Worm (Caenorhabditis elegans) whole organism, L1 larva: Measurements from ENCODE around the gene D2085.7.

Source experiments
- C04F5.9 ChIP-seq: sonication (generic microtip); optimal IDR thresholded peaks from 2 replicates; lab custom pipeline; 2016; ENCODE audit warnings: missing genetic modification characterization, missing compliant biosample characterization
- C16A3.4 ChIP-seq: fragments of 150-350 bp; optimal IDR thresholded peaks from 2 replicates; lab custom pipeline; 2014; ENCODE audit warnings: missing biosample characterization, missing genetic modification characterization
- F16B12.6 ChIP-seq: fragments of 150-350 bp; optimal IDR thresholded peaks from 2 replicates; lab custom pipeline; 2014; ENCODE audit warnings: missing biosample characterization, missing genetic modification characterization
- aha-1 ChIP-seq: fragments of 150-350 bp; optimal IDR thresholded peaks from 2 replicates; lab custom pipeline; 2014; ENCODE audit warnings: missing biosample characterization, missing genetic modification characterization
- alr-1 ChIP-seq: fragments of 200-800 bp; sonication (Bioruptor generic); optimal IDR thresholded peaks from 2 replicates; lab custom pipeline; 2018; ENCODE audit warnings: borderline replicate concordance, mild to moderate bottlenecking, missing genetic modification characterization, missing compliant biosample characterization
- aly-2 ChIP-seq: fragments of 150-350 bp; optimal IDR thresholded peaks from 2 replicates; lab custom pipeline; 2014; ENCODE audit warnings: missing biosample characterization, missing genetic modification characterization
- ama-1 ChIP-seq: fragments of 150-350 bp; optimal IDR thresholded peaks from 2 replicates; lab custom pipeline; 2014
- ceh-8 ChIP-seq: fragments of 200-800 bp; sonication (Bioruptor generic); optimal IDR thresholded peaks from 2 replicates; lab custom pipeline; 2018; ENCODE audit warnings: mild to moderate bottlenecking, missing genetic modification characterization, moderate library complexity, missing compliant biosample characterization
- ceh-82 ChIP-seq, 3 experiments: fragments of 150-350 bp in 1 of 3; sonication (generic microtip) in 2 of 3; optimal IDR thresholded peaks; 2 replicates each; lab custom pipeline; 2014 to 2017; ENCODE audit warnings: missing biosample characterization in 3 of 3, missing genetic modification characterization in 3 of 3
- ces-1 ChIP-seq: fragments of 150-350 bp; optimal IDR thresholded peaks from 2 replicates; lab custom pipeline; 2014; ENCODE audit warnings: missing biosample characterization, missing genetic modification reagents, missing genetic modification characterization
- dpl-1 ChIP-seq, 3 experiments: fragments of 150-350 bp in 2 of 3; sonication (generic microtip) in 1 of 3; optimal IDR thresholded peaks; 2 replicates each; lab custom pipeline; 2014 to 2017; ENCODE audit warnings: missing biosample characterization in 3 of 3, missing genetic modification characterization in 3 of 3, missing genetic modification reagents in 3 of 3
- dsc-1 ChIP-seq: sonication (generic microtip); optimal IDR thresholded peaks from 2 replicates; lab custom pipeline; 2016; ENCODE audit warnings: mild to moderate bottlenecking, missing genetic modification characterization, missing compliant biosample characterization
- efl-3 ChIP-seq: fragments of 200-800 bp; sonication (Bioruptor generic); optimal IDR thresholded peaks from 2 replicates; lab custom pipeline; 2018; ENCODE audit warnings: mild to moderate bottlenecking, missing genetic modification characterization, missing compliant biosample characterization
- egl-13 ChIP-seq: sonication (generic microtip); optimal IDR thresholded peaks from 2 replicates; lab custom pipeline; 2016; ENCODE audit warnings: missing genotype, missing genetic modification reagents, missing genetic modification characterization, missing compliant biosample characterization
- elt-2 ChIP-seq: sonication (generic microtip); optimal IDR thresholded peaks from 2 replicates; lab custom pipeline; 2016; ENCODE audit warnings: missing genetic modification characterization, mild to moderate bottlenecking, inconsistent platforms, missing compliant biosample characterization, missing genetic modification reagents
- fkh-10 ChIP-seq: sonication (generic microtip); optimal IDR thresholded peaks from 2 replicates; lab custom pipeline; 2017; ENCODE audit warnings: missing biosample characterization, missing genetic modification reagents, missing genetic modification characterization
- fkh-4 ChIP-seq: sonication (generic microtip); optimal IDR thresholded peaks from 2 replicates; lab custom pipeline; 2016; ENCODE audit warnings: missing compliant biosample characterization, missing genetic modification characterization, borderline replicate concordance
- fkh-8 ChIP-seq: sonication (generic microtip); optimal IDR thresholded peaks from 2 replicates; lab custom pipeline; 2016; ENCODE audit warnings: mild to moderate bottlenecking, missing genetic modification characterization, missing compliant biosample characterization
- grh-1 ChIP-seq: fragments of 200-800 bp; sonication (Bioruptor generic); IDR thresholded peaks from 2 replicates; pipeline ENCODE4 v1.3.6; 2022; ENCODE audit warnings: missing genetic modification reagents, missing genetic modification characterization, missing compliant biosample characterization
- hlh-4 ChIP-seq: sonication (generic microtip); optimal IDR thresholded peaks from 2 replicates; lab custom pipeline; 2016; ENCODE audit warnings: mild to moderate bottlenecking, missing genetic modification characterization, missing compliant biosample characterization
- jun-1 ChIP-seq: fragments of 150-350 bp; optimal IDR thresholded peaks from 2 replicates; lab custom pipeline; 2014; ENCODE audit warnings: missing biosample characterization, missing genetic modification reagents, missing genetic modification characterization
- lin-14 ChIP-seq: fragments of 200-800 bp; sonication (Bioruptor generic); optimal IDR thresholded peaks from 2 replicates; lab custom pipeline; 2018; ENCODE audit warnings: mild to moderate bottlenecking, missing genetic modification characterization, moderate library complexity, missing compliant biosample characterization
- lin-15B ChIP-seq: fragments of 150-350 bp; sonication (generic microtip); optimal IDR thresholded peaks from 3 replicates; lab custom pipeline; 2014; ENCODE audit warnings: missing biosample characterization, missing genetic modification characterization
- lir-3 ChIP-seq: sonication (generic microtip); optimal IDR thresholded peaks from 2 replicates; lab custom pipeline; 2016; ENCODE audit warnings: mild to moderate bottlenecking, missing genetic modification characterization, moderate library complexity, missing compliant biosample characterization; ENCODE audit not compliant: poor library complexity
- lsy-2 ChIP-seq, 2 experiments: fragments of 150-350 bp; optimal IDR thresholded peaks; 2 replicates each; lab custom pipeline; 2014; ENCODE audit warnings: missing biosample characterization in 2 of 2, missing genetic modification characterization in 2 of 2
- mab-9 ChIP-seq: fragments of 200-800 bp; sonication (Bioruptor generic); IDR thresholded peaks from 2 replicates; pipeline ENCODE4 v1.3.6; 2022; ENCODE audit warnings: missing genetic modification reagents, missing genetic modification characterization, missing compliant biosample characterization
- mep-1 ChIP-seq: fragments of 150-350 bp; optimal IDR thresholded peaks from 2 replicates; lab custom pipeline; 2014; ENCODE audit warnings: missing biosample characterization, missing genetic modification characterization
- nhr-11 ChIP-seq: fragments of 150-350 bp; optimal IDR thresholded peaks from 2 replicates; lab custom pipeline; 2014; ENCODE audit warnings: missing biosample characterization, missing genetic modification characterization
- nhr-19 ChIP-seq: fragments of 200-800 bp; sonication (Bioruptor generic); conservative IDR thresholded peaks from 2 replicates; pipeline ENCODE4 v1.3.6; 2022; ENCODE audit warnings: missing genetic modification characterization, missing compliant biosample characterization
- nhr-28 ChIP-seq: fragments of 150-350 bp; optimal IDR thresholded peaks from 2 replicates; lab custom pipeline; 2014; ENCODE audit warnings: missing biosample characterization, missing genetic modification characterization
- nhr-47 ChIP-seq: sonication (generic microtip); optimal IDR thresholded peaks from 2 replicates; lab custom pipeline; 2016; ENCODE audit warnings: mild to moderate bottlenecking, missing genetic modification characterization, moderate library complexity, missing compliant biosample characterization
- nhr-71 ChIP-seq: sonication (generic microtip); optimal IDR thresholded peaks from 2 replicates; lab custom pipeline; 2016; ENCODE audit warnings: mild to moderate bottlenecking, missing genetic modification characterization, moderate library complexity, missing compliant biosample characterization
- nhr-76 ChIP-seq: sonication (generic microtip); optimal IDR thresholded peaks from 2 replicates; lab custom pipeline; 2017; ENCODE audit warnings: missing biosample characterization, missing genetic modification characterization
- nhr-77 ChIP-seq: fragments of 150-350 bp; optimal IDR thresholded peaks from 2 replicates; lab custom pipeline; 2014; ENCODE audit warnings: missing biosample characterization, missing genetic modification characterization
- nhr-85 ChIP-seq: sonication (generic microtip); peaks from one replicate; lab custom pipeline; 2016; ENCODE audit warnings: missing genetic modification characterization, inconsistent platforms, missing compliant biosample characterization
- nhr-90 ChIP-seq: sonication (generic microtip); optimal IDR thresholded peaks from 2 replicates; lab custom pipeline; 2016; ENCODE audit warnings: mild to moderate bottlenecking, missing genetic modification characterization, missing compliant biosample characterization; ENCODE audit not compliant: poor library complexity
- pax-3 ChIP-seq: fragments of 200-800 bp; sonication (Bioruptor generic); optimal IDR thresholded peaks from 2 replicates; lab custom pipeline; 2018; ENCODE audit warnings: mild to moderate bottlenecking, missing genetic modification characterization, moderate library complexity, missing compliant biosample characterization
- pqm-1 ChIP-seq: sonication (generic microtip); optimal IDR thresholded peaks from 3 replicates; lab custom pipeline; 2017; ENCODE audit warnings: missing biosample characterization, missing genetic modification characterization
- rnt-1 ChIP-seq: sonication (generic microtip); optimal IDR thresholded peaks from 2 replicates; lab custom pipeline; 2016; ENCODE audit warnings: mild to moderate bottlenecking, missing genetic modification characterization, moderate library complexity, missing compliant biosample characterization
- skn-1 ChIP-seq: fragments of 150-350 bp; optimal IDR thresholded peaks from 2 replicates; lab custom pipeline; 2014; ENCODE audit warnings: missing biosample characterization, missing genetic modification characterization
- sptf-1 ChIP-seq: fragments of 150-350 bp; optimal IDR thresholded peaks from 2 replicates; lab custom pipeline; 2014; ENCODE audit warnings: missing biosample characterization, missing genetic modification characterization
- sup-37 ChIP-seq: fragments of 200-800 bp; sonication (Bioruptor generic); optimal IDR thresholded peaks from 2 replicates; lab custom pipeline; 2018; ENCODE audit warnings: mild to moderate bottlenecking, missing genetic modification characterization, missing compliant biosample characterization
- swsn-7 ChIP-seq: sonication (generic microtip); optimal IDR thresholded peaks from 2 replicates; lab custom pipeline; 2016; ENCODE audit warnings: missing genetic modification characterization, missing compliant biosample characterization
- tlp-1 ChIP-seq: fragments of 150-350 bp; optimal IDR thresholded peaks from 2 replicates; lab custom pipeline; 2014; ENCODE audit warnings: missing biosample characterization, missing genetic modification characterization
- unc-130 ChIP-seq: fragments of 150-350 bp; optimal IDR thresholded peaks from 2 replicates; lab custom pipeline; 2017; ENCODE audit warnings: missing biosample characterization, missing genetic modification characterization, inconsistent platforms
- unc-30 ChIP-seq: sonication (generic microtip); optimal IDR thresholded peaks from 2 replicates; lab custom pipeline; 2017; ENCODE audit warnings: missing biosample characterization, missing genetic modification characterization
- unc-86 ChIP-seq: sonication (generic microtip); optimal IDR thresholded peaks from 2 replicates; lab custom pipeline; 2016; ENCODE audit warnings: missing genetic modification characterization, missing compliant biosample characterization
- unc-98 ChIP-seq: fragments of 200-800 bp; sonication (Bioruptor generic); IDR thresholded peaks from 2 replicates; pipeline ENCODE4 v1.3.6; 2022; ENCODE audit warnings: missing genetic modification characterization, missing compliant biosample characterization
- xbp-1 ChIP-seq: sonication (generic microtip); optimal IDR thresholded peaks from 2 replicates; lab custom pipeline; 2016; ENCODE audit warnings: missing genetic modification characterization, missing compliant biosample characterization
- zip-4 ChIP-seq: fragments of 200-800 bp; sonication (Bioruptor generic); optimal IDR thresholded peaks from 2 replicates; lab custom pipeline; 2018; ENCODE audit warnings: mild to moderate bottlenecking, missing genetic modification characterization, moderate library complexity, missing compliant biosample characterization
- ztf-11 ChIP-seq, 2 experiments: sonication (generic microtip); optimal IDR thresholded peaks; 2 replicates each; lab custom pipeline; 2016 to 2017; ENCODE audit warnings: missing genetic modification characterization in 2 of 2, missing biosample characterization in 1 of 2, missing compliant biosample characterization in 1 of 2
- ztf-4 ChIP-seq: fragments of 150-350 bp; optimal IDR thresholded peaks from 2 replicates; lab custom pipeline; 2014; ENCODE audit warnings: missing biosample characterization, missing genetic modification characterization

The D2085.7 gene

ce11 chrII:8658835-8659234, 17.7 kb downstream of the D2085.7 start, which contains the start of gene atg-10:
TSS of gene atg-10 (plus strand) at chrII:8659135.
- no peak for TF ChIP-seq grh-1 (GFP tag; lab: Robert Waterston, UW)

ce11 chrII:8661539-8661938, 20.4 kb downstream of the D2085.7 start, which contains the start of the genes piga-1 and eif-2Bepsilon:
TSS of gene piga-1 (minus strand) at chrII:8661712.
TSS of gene eif-2Bepsilon (plus strand) at chrII:8661869.
- no peak for TF ChIP-seq sup-37 (GFP tag; lab: Kevin White, UChicago)
- TF ChIP-seq C16A3.4, result peak; percentile 46
- no peak for TF ChIP-seq mab-9 (GFP tag; lab: Robert Waterston, UW)
- TF ChIP-seq nhr-47 (tag; lab: Kevin White, UChicago), result peak; percentile 28
- TF ChIP-seq F16B12.6 (tag; lab: Kevin White, UChicago), result peak; percentile 32
- TF ChIP-seq elt-2 (tag; lab: Kevin White, UChicago), result no peak
- TF ChIP-seq zip-4 (GFP tag; lab: Kevin White, UChicago), result no peak
- no peak for TF ChIP-seq rnt-1 (tag; lab: Kevin White, UChicago)
- TF ChIP-seq alr-1, result no peak
- TF ChIP-seq nhr-77 (tag; lab: Kevin White, UChicago), result no peak
- no peak for TF ChIP-seq nhr-90 (tag; lab: Kevin White, UChicago)
- no peak for TF ChIP-seq fkh-10 (GFP tag; lab: Kevin White, UChicago)
- TF ChIP-seq lin-14, result peak; percentile 63
- TF ChIP-seq ces-1 (GFP tag; lab: Kevin White, UChicago), result no peak
- TF ChIP-seq ztf-11 (tag; optimal IDR thresholded peaks at IDR 0.05; lab: Kevin White, UChicago), result no peak
- TF ChIP-seq jun-1 (tag; lab: Kevin White, UChicago), result no peak
- no peak for TF ChIP-seq unc-86
- TF ChIP-seq dpl-1 (GFP tag; optimal IDR thresholded peaks at IDR 0.05; lab: Kevin White, UChicago), result peak; percentile 31 to 63 (median 35)
- TF ChIP-seq ama-1 (lab: Kevin White, UChicago), result no peak
- no peak for TF ChIP-seq egl-13 (tag; lab: Kevin White, UChicago)
- TF ChIP-seq lin-15B (tag; lab: Kevin White, UChicago), result peak; percentile 30
- TF ChIP-seq C04F5.9 (tag; lab: Kevin White, UChicago), result no peak
- no peak for TF ChIP-seq unc-30
- TF ChIP-seq pqm-1 (tag; lab: Kevin White, UChicago), result no peak
- TF ChIP-seq nhr-85, result no peak
- TF ChIP-seq pax-3 (tag; lab: Kevin White, UChicago), result no peak
- TF ChIP-seq efl-3, result no peak
- no peak for TF ChIP-seq ztf-4 (tag; lab: Kevin White, UChicago)
- TF ChIP-seq aly-2 (tag; lab: Kevin White, UChicago), result no peak
- TF ChIP-seq ceh-82 (tag; optimal IDR thresholded peaks at IDR 0.05; lab: Kevin White, UChicago), result peak in 2 of 3 experiments; percentile 11 to 41
- TF ChIP-seq mep-1 (tag; lab: Kevin White, UChicago), result peak; percentile 72
- no peak for TF ChIP-seq unc-130
- no peak for TF ChIP-seq nhr-28
- TF ChIP-seq lsy-2 (tag; optimal IDR thresholded peaks at IDR 0.05; lab: Kevin White, UChicago), result peak in 1 of 2 experiments; percentile 71
- no peak for TF ChIP-seq fkh-8 (tag; lab: Kevin White, UChicago)
- TF ChIP-seq swsn-7 (tag; lab: Kevin White, UChicago), result peak; percentile 16
- no peak for TF ChIP-seq nhr-71 (tag; lab: Kevin White, UChicago)
- no peak for TF ChIP-seq ceh-8 (GFP tag; lab: Kevin White, UChicago)
- TF ChIP-seq skn-1 (tag; lab: Kevin White, UChicago), result peak; percentile 59
- no peak for TF ChIP-seq hlh-4 (tag; lab: Kevin White, UChicago)
- no peak for TF ChIP-seq dsc-1
- no peak for TF ChIP-seq lir-3 (tag; lab: Kevin White, UChicago)
- TF ChIP-seq tlp-1 (tag; lab: Kevin White, UChicago), result no peak
- no peak for TF ChIP-seq fkh-4 (tag; lab: Kevin White, UChicago)
- peak; percentile 69 for TF ChIP-seq xbp-1
- TF ChIP-seq nhr-19, result 0 out of 2 replicates have a peak, but pooled peaks have one; percentile 4
- no peak for TF ChIP-seq nhr-11 (tag; lab: Kevin White, UChicago)
- TF ChIP-seq aha-1, result no peak
- TF ChIP-seq unc-98, result no peak
- TF ChIP-seq sptf-1 (tag; lab: Kevin White, UChicago), result no peak
- no peak for TF ChIP-seq nhr-76 (tag; lab: Kevin White, UChicago)
